Fruit fly (Drosophila melanogaster) whole organism, embryonic: ENCODE data around the gene CG31100.

Source experiments
- Abd-B ChIP-seq: fragments of 200-800 bp; sonication (Bioruptor generic); optimal IDR thresholded peaks from 2 replicates; lab custom pipeline; 2018; ENCODE audit warnings: missing biosample characterization, mild to moderate bottlenecking, missing genetic modification characterization, moderate library complexity
- Blimp-1 ChIP-seq: fragments of 200-800 bp; sonication (Bioruptor generic); optimal IDR thresholded peaks from 3 replicates; lab custom pipeline; 2018; ENCODE audit warnings: missing biosample characterization, missing genetic modification characterization, mild to moderate bottlenecking, moderate library complexity, missing genetic modification reagents
- CG10147 ChIP-seq: fragments of 200-800 bp; sonication (Bioruptor generic); optimal IDR thresholded peaks from 2 replicates; lab custom pipeline; 2019; ENCODE audit warnings: missing biosample characterization, mild to moderate bottlenecking, missing genetic modification characterization, moderate library complexity
- CG10274 ChIP-seq: fragments of 200-800 bp; sonication (Bioruptor generic); optimal IDR thresholded peaks from 3 replicates; lab custom pipeline; 2017; ENCODE audit warnings: missing biosample characterization, mild to moderate bottlenecking, missing genetic modification characterization
- CG10321 ChIP-seq: fragments of 200-800 bp; sonication (Bioruptor generic); IDR thresholded peaks from 2 replicates; pipeline ENCODE4 v1.3.6; 2022; ENCODE audit warnings: missing biosample characterization, missing genetic modification characterization
- CG12104 ChIP-seq: fragments of 200-800 bp; sonication (Bioruptor generic); optimal IDR thresholded peaks from 3 replicates; lab custom pipeline; 2016; ENCODE audit warnings: missing biosample characterization, missing genetic modification characterization
- CG12659 ChIP-seq: fragments of 200-800 bp; sonication (Bioruptor generic); optimal IDR thresholded peaks from 3 replicates; lab custom pipeline; 2017; ENCODE audit warnings: mild to moderate bottlenecking, missing biosample characterization, missing genetic modification reagents, missing genetic modification characterization
- CG14014 ChIP-seq: fragments of 200-800 bp; sonication (Bioruptor generic); IDR thresholded peaks from 2 replicates; pipeline ENCODE4 v1.3.6; 2022; ENCODE audit warnings: missing biosample characterization, missing genetic modification characterization
- CG1602 ChIP-seq: fragments of 200-800 bp; sonication (Bioruptor generic); optimal IDR thresholded peaks from 3 replicates; lab custom pipeline; 2016; ENCODE audit warnings: missing biosample characterization, missing genetic modification characterization
- CG1647 ChIP-seq: fragments of 200-800 bp; sonication (Bioruptor generic); optimal IDR thresholded peaks from 3 replicates; lab custom pipeline; 2016; ENCODE audit warnings: missing biosample characterization, missing genetic modification characterization
- CG16813 ChIP-seq: fragments of 200-800 bp; sonication (Bioruptor generic); IDR thresholded peaks from 3 replicates; pipeline ENCODE4 v1.3.6; 2022; ENCODE audit warnings: missing biosample characterization, missing genetic modification characterization; ENCODE audit not compliant: partially characterized antibody
- CG2202 ChIP-seq: fragments of 200-800 bp; sonication (Bioruptor generic); optimal IDR thresholded peaks from 2 replicates; lab custom pipeline; 2018; ENCODE audit warnings: missing biosample characterization, mild to moderate bottlenecking, missing genetic modification characterization
- CG3163 ChIP-seq: fragments of 200-800 bp; sonication (Bioruptor generic); optimal IDR thresholded peaks from 3 replicates; lab custom pipeline; 2016; ENCODE audit warnings: missing biosample characterization, missing genetic modification characterization
- CG6272 ChIP-seq: fragments of 200-800 bp; sonication (Bioruptor generic); IDR thresholded peaks from 2 replicates; pipeline ENCODE4 v1.3.6; 2022; ENCODE audit warnings: missing biosample characterization, missing genetic modification characterization
- CG6813 ChIP-seq: fragments of 200-800 bp; sonication (Bioruptor generic); optimal IDR thresholded peaks from 2 replicates; lab custom pipeline; 2017; ENCODE audit warnings: missing biosample characterization, missing genetic modification characterization, mild to moderate bottlenecking, moderate library complexity, missing genetic modification reagents
- CG7271 ChIP-seq: fragments of 200-800 bp; sonication (Bioruptor generic); optimal IDR thresholded peaks from 2 replicates; lab custom pipeline; 2018; ENCODE audit warnings: missing biosample characterization, mild to moderate bottlenecking, missing genetic modification characterization, moderate library complexity
- CG8281 ChIP-seq: fragments of 200-800 bp; sonication (Bioruptor generic); optimal IDR thresholded peaks from 2 replicates; lab custom pipeline; 2018; ENCODE audit warnings: missing biosample characterization, mild to moderate bottlenecking, missing genetic modification characterization, moderate library complexity
- CG9727 ChIP-seq: fragments of 200-800 bp; sonication (Bioruptor generic); optimal IDR thresholded peaks from 3 replicates; lab custom pipeline; 2017; ENCODE audit warnings: missing biosample characterization, mild to moderate bottlenecking, missing genetic modification characterization
- D ChIP-seq, 2 experiments: fragments of 200-800 bp in 1 of 2; fragments of >200 bp in 1 of 2; sonication (Bioruptor generic) in 1 of 2; optimal IDR thresholded peaks; 2 replicates in 1 of 2; 3 replicates in 1 of 2; lab custom pipeline; 2017; ENCODE audit warnings: mild to moderate bottlenecking in 1 of 2, missing biosample characterization in 1 of 2, missing genetic modification characterization in 1 of 2, missing genetic modification reagents in 1 of 2
- Dp ChIP-seq: fragments of 200-800 bp; sonication (Bioruptor generic); optimal IDR thresholded peaks from 2 replicates; lab custom pipeline; 2018; ENCODE audit warnings: missing biosample characterization, mild to moderate bottlenecking, missing genetic modification characterization, moderate library complexity
- E2f1 ChIP-seq: fragments of 200-800 bp; sonication (Bioruptor generic); IDR thresholded peaks from 2 replicates; pipeline ENCODE4 v1.3.6; 2022; ENCODE audit warnings: missing biosample characterization, missing genetic modification characterization
- Hey ChIP-seq: fragments of 200-800 bp; sonication (Bioruptor generic); optimal IDR thresholded peaks from 3 replicates; lab custom pipeline; 2018; ENCODE audit warnings: missing biosample characterization, mild to moderate bottlenecking, missing genetic modification characterization
- Hsf ChIP-seq: fragments of 200-800 bp; sonication (Bioruptor generic); optimal IDR thresholded peaks from 3 replicates; lab custom pipeline; 2016; ENCODE audit warnings: missing biosample characterization, missing genetic modification characterization
- MBD-R2 ChIP-seq: fragments of 200-800 bp; sonication (Bioruptor generic); IDR thresholded peaks from 2 replicates; pipeline ENCODE4 v1.3.6; 2022; ENCODE audit warnings: missing biosample characterization, missing genetic modification characterization
- Mes4 ChIP-seq: fragments of 200-800 bp; sonication (Bioruptor generic); optimal IDR thresholded peaks from 2 replicates; lab custom pipeline; 2016; ENCODE audit warnings: missing biosample characterization, missing genetic modification characterization
- NC2α ChIP-seq: fragments of 200-800 bp; sonication (Bioruptor generic); optimal IDR thresholded peaks from 2 replicates; lab custom pipeline; 2016; ENCODE audit warnings: missing biosample characterization, missing genetic modification characterization
- Side ChIP-seq: fragments of 200-800 bp; sonication (Bioruptor generic); optimal IDR thresholded peaks from 2 replicates; lab custom pipeline; 2016; ENCODE audit warnings: missing biosample characterization, missing genetic modification characterization
- Sox102F ChIP-seq: fragments of 200-800 bp; sonication (Bioruptor generic); optimal IDR thresholded peaks from 2 replicates; lab custom pipeline; 2018; ENCODE audit warnings: missing biosample characterization, mild to moderate bottlenecking, missing genetic modification characterization, moderate library complexity
- Sry-β ChIP-seq: fragments of 200-800 bp; sonication (Bioruptor generic); optimal IDR thresholded peaks from 2 replicates; lab custom pipeline; 2018; ENCODE audit warnings: missing biosample characterization, mild to moderate bottlenecking, missing genetic modification characterization, moderate library complexity
- Sry-δ ChIP-seq: fragments of 200-800 bp; sonication (Bioruptor generic); optimal IDR thresholded peaks from 2 replicates; lab custom pipeline; 2016; ENCODE audit warnings: missing biosample characterization, missing genetic modification characterization
- Ssrp ChIP-seq: fragments of 200-800 bp; sonication (Bioruptor generic); optimal IDR thresholded peaks from 2 replicates; lab custom pipeline; 2018; ENCODE audit warnings: missing biosample characterization, mild to moderate bottlenecking, missing genetic modification characterization, moderate library complexity
- Stat92E ChIP-seq, 3 experiments: fragments of >200 bp in 2 of 3; fragments of 200-800 bp in 1 of 3; sonication (Bioruptor generic) in 1 of 3; optimal IDR thresholded peaks; 2 replicates each; lab custom pipeline; 2017 to 2019; ENCODE audit warnings: missing biosample characterization in 3 of 3, missing genetic modification characterization in 3 of 3, mild to moderate bottlenecking in 1 of 3, moderate library complexity in 1 of 3
- amos ChIP-seq: fragments of 200-800 bp; sonication (Bioruptor generic); IDR thresholded peaks from 2 replicates; pipeline ENCODE4 v1.3.6; 2022; ENCODE audit warnings: missing biosample characterization, missing genetic modification characterization; ENCODE audit not compliant: partially characterized antibody
- dati ChIP-seq: fragments of 200-800 bp; sonication (Bioruptor generic); IDR thresholded peaks from 2 replicates; pipeline ENCODE4 v1.3.6; 2022; ENCODE audit warnings: missing biosample characterization, missing genetic modification characterization
- fd102C ChIP-seq: fragments of 200-800 bp; sonication (Bioruptor generic); optimal IDR thresholded peaks from 2 replicates; lab custom pipeline; 2018; ENCODE audit warnings: missing biosample characterization, mild to moderate bottlenecking, missing genetic modification characterization, moderate library complexity
- gce ChIP-seq: fragments of 200-800 bp; sonication (Bioruptor generic); IDR thresholded peaks from 3 replicates; pipeline ENCODE4 v1.3.6; 2022; ENCODE audit warnings: missing biosample characterization, missing genetic modification characterization
- jing ChIP-seq: fragments of 200-800 bp; sonication (Bioruptor generic); optimal IDR thresholded peaks from 2 replicates; lab custom pipeline; 2018; ENCODE audit warnings: missing biosample characterization, mild to moderate bottlenecking, missing genetic modification characterization
- knrl ChIP-seq: fragments of 200-800 bp; sonication (Bioruptor generic); IDR thresholded peaks from 3 replicates; pipeline ENCODE4 v1.3.6; 2022; ENCODE audit warnings: missing biosample characterization, missing genetic modification characterization; ENCODE audit not compliant: partially characterized antibody
- lola ChIP-seq, 3 experiments: fragments of >200 bp in 2 of 3; fragments of 200-800 bp in 1 of 3; sonication (Bioruptor generic) in 1 of 3; optimal IDR thresholded peaks; 2 replicates each; lab custom pipeline; 2017 to 2019; ENCODE audit warnings: missing biosample characterization in 3 of 3, missing genetic modification characterization in 3 of 3, mild to moderate bottlenecking in 1 of 3, moderate library complexity in 1 of 3
- nom ChIP-seq: fragments of 200-800 bp; sonication (Bioruptor generic); optimal IDR thresholded peaks from 2 replicates; lab custom pipeline; 2017; ENCODE audit warnings: missing biosample characterization, missing genetic modification characterization, mild to moderate bottlenecking, moderate library complexity, missing genetic modification reagents
- org-1 ChIP-seq: fragments of 200-800 bp; sonication (Bioruptor generic); optimal IDR thresholded peaks from 2 replicates; lab custom pipeline; 2017; ENCODE audit warnings: missing biosample characterization, missing genetic modification characterization
- pb ChIP-seq: fragments of 200-800 bp; sonication (Bioruptor generic); optimal IDR thresholded peaks from 3 replicates; lab custom pipeline; 2016; ENCODE audit warnings: missing biosample characterization, missing genetic modification characterization
- ranshi ChIP-seq: fragments of 200-800 bp; sonication (Bioruptor generic); IDR thresholded peaks from 2 replicates; pipeline ENCODE4 v1.3.6; 2022; ENCODE audit warnings: missing biosample characterization, missing genetic modification characterization
- run ChIP-seq: fragments of 200-800 bp; sonication (Bioruptor generic); optimal IDR thresholded peaks from 3 replicates; lab custom pipeline; 2018; ENCODE audit warnings: missing biosample characterization, mild to moderate bottlenecking, missing genetic modification characterization
- sd ChIP-seq: fragments of 200-800 bp; sonication (Bioruptor generic); optimal IDR thresholded peaks from 3 replicates; lab custom pipeline; 2018; ENCODE audit warnings: missing biosample characterization, mild to moderate bottlenecking, missing genetic modification characterization, moderate library complexity
- sob ChIP-seq: fragments of 200-800 bp; sonication (Bioruptor generic); IDR thresholded peaks from 2 replicates; pipeline ENCODE4 v1.3.6; 2022; ENCODE audit warnings: missing biosample characterization, missing genetic modification characterization
- stc ChIP-seq: fragments of 200-800 bp; sonication (Bioruptor generic); IDR thresholded peaks from 2 replicates; pipeline ENCODE4 v1.3.6; 2022; ENCODE audit warnings: missing biosample characterization, missing genetic modification characterization
- trh ChIP-seq: fragments of 200-800 bp; sonication (Bioruptor generic); optimal IDR thresholded peaks from 2 replicates; lab custom pipeline; 2016; ENCODE audit warnings: missing biosample characterization, missing genetic modification characterization
- unc-4 ChIP-seq: fragments of 200-800 bp; sonication (Bioruptor generic); IDR thresholded peaks from 2 replicates; pipeline ENCODE4 v1.3.6; 2022; ENCODE audit warnings: missing biosample characterization, missing genetic modification characterization; ENCODE audit not compliant: partially characterized antibody

CG31100 gene

DNA sequence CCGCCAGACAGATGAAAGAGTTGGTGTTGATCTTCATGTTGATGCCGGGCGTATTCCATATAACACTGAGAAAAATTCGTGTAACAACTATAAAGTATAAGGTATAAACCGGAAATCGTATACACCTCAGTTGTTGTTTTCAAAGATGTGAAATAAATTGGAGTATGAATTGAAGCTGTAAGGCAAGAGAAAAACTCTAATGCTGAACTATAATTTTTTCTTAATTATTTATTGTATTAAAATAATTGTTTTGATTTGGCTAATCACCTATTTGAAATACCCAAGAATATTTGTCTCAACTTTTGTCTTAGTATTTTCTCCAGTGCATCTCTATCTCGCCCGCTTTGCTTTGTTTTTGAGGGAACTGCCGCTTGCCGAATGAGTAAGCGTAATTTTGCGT lies 43.1 kb downstream of the CG31100 start (continued):
- TF ChIP-seq CG10321 (GFP tag; lab: Robert Waterston, UW) (no peak), CG12104 (GFP tag; lab: Kevin White, UChicago) (no peak), Stat92E (GFP tag; optimal IDR thresholded peaks at IDR 0.05; lab: Kevin White, UChicago) (no peak), CG16813 (GFP tag; lab: Robert Waterston, UW) (no peak), CG10274 (GFP tag; lab: Kevin White, UChicago) (no peak), ranshi (peak; percentile 38; the same call in 1 of the 2 replicates), CG2202 (tag; lab: Kevin White, UChicago) (no peak), CG8281 (tag; lab: Kevin White, UChicago) (peak; percentile 28), trh (GFP tag; lab: Kevin White, UChicago) (no peak), Ssrp (peak; percentile 77), CG9727 (GFP tag; lab: Kevin White, UChicago) (peak; percentile 51), D (optimal IDR thresholded peaks at IDR 0.05; lab: Kevin White, UChicago) (no peak), D (GFP tag; optimal IDR thresholded peaks at IDR 0.05; lab: Kevin White, UChicago) (peak; percentile 53), gce (GFP tag; lab: Robert Waterston, UW) (no peak), NC2α (no peak), lola (GFP tag; optimal IDR thresholded peaks at IDR 0.05; lab: Kevin White, UChicago) (peak in 1 of 3 experiments; percentile 64), MBD-R2 (GFP tag; lab: Robert Waterston, UW) (no peak), CG12659 (GFP tag; lab: Kevin White, UChicago) (peak; percentile 36), CG1602 (GFP tag; lab: Kevin White, UChicago) (peak; percentile 24), CG10147 (GFP tag; lab: Kevin White, UChicago) (peak; percentile 12), nom (GFP tag; lab: Kevin White, UChicago) (no peak), CG7271 (tag; lab: Kevin White, UChicago) (no peak), Sry-β (GFP tag; lab: Kevin White, UChicago) (no peak), fd102C (no peak), stc (peak; percentile 65; the same call in 1 of the 2 replicates), Blimp-1 (peak; percentile 53), CG6272 (GFP tag; lab: Robert Waterston, UW) (no peak), Sox102F (GFP tag; lab: Kevin White, UChicago) (peak; percentile 85), Abd-B (GFP tag; lab: Kevin White, UChicago) (peak; percentile 50), CG6813 (GFP tag; lab: Kevin White, UChicago) (peak; percentile 18), Hsf (GFP tag; lab: Kevin White, UChicago) (peak; percentile 7), sob (GFP tag; lab: Robert Waterston, UW) (no peak), Sry-δ (GFP tag; lab: Kevin White, UChicago) (no peak), amos (GFP tag; lab: Robert Waterston, UW) (no peak), Dp (GFP tag; lab: Kevin White, UChicago) (no peak), Mes4 (GFP tag; lab: Kevin White, UChicago) (no peak), run (tag; lab: Kevin White, UChicago) (peak; percentile 47), pb (GFP tag; lab: Kevin White, UChicago) (no peak), E2f1 (no peak), CG1647 (GFP tag; lab: Kevin White, UChicago) (no peak), CG3163 (no peak), Side (GFP tag; lab: Kevin White, UChicago) (no peak), Hey (tag; lab: Kevin White, UChicago) (no peak), jing (no peak), CG14014 (GFP tag; lab: Robert Waterston, UW) (no peak), knrl (GFP tag; lab: Robert Waterston, UW) (no peak), unc-4 (GFP tag; lab: Robert Waterston, UW) (no peak), sd (tag; lab: Kevin White, UChicago) (peak; percentile 11), dati (GFP tag; lab: Robert Waterston, UW) (no peak), org-1 (GFP tag; lab: Kevin White, UChicago) (peak; percentile 44)
